Worm (Caenorhabditis elegans) whole organism, young adult: Measurements from ENCODE around the gene C01B10.44.

ENCODE experiments used
- C17E4.6 ChIP-seq: fragments of 200-800 bp; sonication (Bioruptor generic); IDR thresholded peaks from 2 replicates; pipeline ENCODE4 v1.3.6; 2022; ENCODE audit warnings: missing genetic modification reagents, missing genetic modification characterization, missing compliant biosample characterization
- F23B12.7 ChIP-seq: sonication (generic microtip); optimal IDR thresholded peaks from 2 replicates; lab custom pipeline; 2017; ENCODE audit warnings: missing genetic modification characterization, mild to moderate bottlenecking, missing compliant biosample characterization, antibody characterized with exemption, moderate library complexity; ENCODE audit not compliant: insufficient read depth
- K12H6.12 ChIP-seq: fragments of 200-800 bp; sonication (Bioruptor generic); optimal IDR thresholded peaks from 2 replicates; lab custom pipeline; 2018; ENCODE audit warnings: mild to moderate bottlenecking, missing genetic modification characterization, missing compliant biosample characterization
- attf-5 ChIP-seq: fragments of 200-800 bp; sonication (Bioruptor generic); optimal IDR thresholded peaks from 2 replicates; lab custom pipeline; 2018; ENCODE audit warnings: mild to moderate bottlenecking, missing genetic modification characterization, missing compliant biosample characterization
- ceh-27 ChIP-seq: fragments of 200-800 bp; sonication (Bioruptor generic); optimal IDR thresholded peaks from 2 replicates; lab custom pipeline; 2018; ENCODE audit warnings: mild to moderate bottlenecking, missing genetic modification characterization, moderate library complexity, missing compliant biosample characterization
- ceh-91 ChIP-seq: fragments of 200-800 bp; sonication (Bioruptor generic); IDR thresholded peaks from 2 replicates; pipeline ENCODE4 v1.3.6; 2022; ENCODE audit warnings: missing genetic modification reagents, missing genetic modification characterization, missing compliant biosample characterization
- nhr-90 ChIP-seq: sonication (generic microtip); optimal IDR thresholded peaks from 2 replicates; lab custom pipeline; 2016; ENCODE audit warnings: missing genotype, mild to moderate bottlenecking, missing genetic modification characterization, missing compliant biosample characterization
- xnd-1 ChIP-seq: sonication (generic microtip); optimal IDR thresholded peaks from 2 replicates; lab custom pipeline; 2016; ENCODE audit warnings: missing genotype, missing genetic modification reagents, missing genetic modification characterization, missing compliant biosample characterization
- ztf-22 ChIP-seq: fragments of 200-800 bp; sonication (Bioruptor generic); optimal IDR thresholded peaks from 2 replicates; lab custom pipeline; 2018; ENCODE audit warnings: mild to moderate bottlenecking, missing genetic modification characterization, moderate library complexity, missing compliant biosample characterization

The C01B10.44 gene

ce11 chrIV:6667898-6668297, 44.4 kb downstream of the C01B10.44 start, which contains the start of gene Y73B6A.1:
Gene Y73B6A.1, minus strand, starts transcription at chrIV:6667998.
- no peak for TF ChIP-seq attf-5
- TF ChIP-seq xnd-1 (tag; lab: Kevin White, UChicago) = no peak
- TF ChIP-seq K12H6.12 = no peak
- TF ChIP-seq ceh-27 = no peak
- TF ChIP-seq ceh-91 (GFP tag; lab: Robert Waterston, UW) = no peak
- TF ChIP-seq nhr-90 (tag; lab: Kevin White, UChicago) = no peak
- no peak for TF ChIP-seq C17E4.6
- no peak for TF ChIP-seq F23B12.7 (tag; lab: Kevin White, UChicago)
- no peak for TF ChIP-seq ztf-22
